Fruit fly (Drosophila melanogaster) whole organism, embryonic: Measurements from ENCODE around the gene Ak1.

Experiments
- CG13123 ChIP-seq: fragments of 200-800 bp; sonication (Bioruptor generic); optimal IDR thresholded peaks from 2 replicates; lab custom pipeline; 2016; ENCODE audit warnings: missing biosample characterization, missing genetic modification characterization
- CG14441 ChIP-seq: fragments of 200-800 bp; sonication (Bioruptor generic); IDR thresholded peaks from 2 replicates; pipeline ENCODE4 v1.3.6; 2022; ENCODE audit warnings: missing biosample characterization, missing genetic modification characterization
- CG14860 ChIP-seq: fragments of 200-800 bp; sonication (Bioruptor generic); IDR thresholded peaks from 3 replicates; pipeline ENCODE4 v1.3.6; 2022; ENCODE audit warnings: missing biosample characterization, missing genetic modification characterization; ENCODE audit not compliant: partially characterized antibody
- CG15269 ChIP-seq: fragments of 200-800 bp; sonication (Bioruptor generic); optimal IDR thresholded peaks from 2 replicates; lab custom pipeline; 2018; ENCODE audit warnings: missing biosample characterization, mild to moderate bottlenecking, missing genetic modification characterization, moderate library complexity
- CG17385 ChIP-seq: fragments of 200-800 bp; sonication (Bioruptor generic); optimal IDR thresholded peaks from 3 replicates; lab custom pipeline; 2018; ENCODE audit warnings: missing biosample characterization, mild to moderate bottlenecking, missing genetic modification characterization
- CG18764 ChIP-seq: fragments of 200-800 bp; sonication (Bioruptor generic); optimal IDR thresholded peaks from 3 replicates; lab custom pipeline; 2016; ENCODE audit warnings: missing biosample characterization, missing genetic modification characterization
- CG2116 ChIP-seq: fragments of 200-800 bp; sonication (Bioruptor generic); optimal IDR thresholded peaks from 3 replicates; lab custom pipeline; 2018; ENCODE audit warnings: missing biosample characterization, mild to moderate bottlenecking, missing genetic modification characterization
- CG2129 ChIP-seq: fragments of 200-800 bp; sonication (Bioruptor generic); IDR thresholded peaks from 2 replicates; pipeline ENCODE4 v1.3.6; 2022; ENCODE audit warnings: missing biosample characterization, missing genetic modification characterization; ENCODE audit not compliant: partially characterized antibody
- CG2202 ChIP-seq: fragments of 200-800 bp; sonication (Bioruptor generic); optimal IDR thresholded peaks from 2 replicates; lab custom pipeline; 2018; ENCODE audit warnings: missing biosample characterization, mild to moderate bottlenecking, missing genetic modification characterization
- CG6272 ChIP-seq: fragments of 200-800 bp; sonication (Bioruptor generic); IDR thresholded peaks from 2 replicates; pipeline ENCODE4 v1.3.6; 2022; ENCODE audit warnings: missing biosample characterization, missing genetic modification characterization
- CG9437 ChIP-seq: fragments of 200-800 bp; sonication (Bioruptor generic); optimal IDR thresholded peaks from 2 replicates; lab custom pipeline; 2018; ENCODE audit warnings: missing biosample characterization, mild to moderate bottlenecking, missing genetic modification characterization
- CHES-1-like ChIP-seq: fragments of 200-800 bp; sonication (Bioruptor generic); optimal IDR thresholded peaks from 2 replicates; lab custom pipeline; 2016; ENCODE audit warnings: missing biosample characterization, missing genetic modification characterization
- D19A ChIP-seq: fragments of 200-800 bp; optimal IDR thresholded peaks from 3 replicates; lab custom pipeline; 2019; ENCODE audit warnings: missing biosample characterization, mild to moderate bottlenecking, missing genetic modification characterization, moderate library complexity
- Deaf1 ChIP-seq: fragments of 200-800 bp; optimal IDR thresholded peaks from 3 replicates; lab custom pipeline; 2019; ENCODE audit warnings: missing biosample characterization, mild to moderate bottlenecking, missing genetic modification characterization, moderate library complexity
- Dll ChIP-seq: fragments of 200-800 bp; sonication (Bioruptor generic); IDR thresholded peaks from 4 replicates; pipeline ENCODE4 v1.3.6; 2022; ENCODE audit warnings: missing biosample characterization, missing genetic modification characterization; ENCODE audit not compliant: partially characterized antibody
- Dp ChIP-seq: fragments of 200-800 bp; sonication (Bioruptor generic); optimal IDR thresholded peaks from 2 replicates; lab custom pipeline; 2018; ENCODE audit warnings: missing biosample characterization, mild to moderate bottlenecking, missing genetic modification characterization, moderate library complexity
- E2f2 ChIP-seq: fragments of 200-800 bp; sonication (Bioruptor generic); IDR thresholded peaks from 2 replicates; pipeline ENCODE4 v1.3.6; 2022; ENCODE audit warnings: missing biosample characterization, missing genetic modification characterization
- Ets97D ChIP-seq: fragments of 200-800 bp; sonication (Bioruptor generic); optimal IDR thresholded peaks from 3 replicates; lab custom pipeline; 2016; ENCODE audit warnings: missing biosample characterization, missing genetic modification characterization
- Gsc ChIP-seq: fragments of 200-800 bp; sonication (Bioruptor generic); IDR thresholded peaks from 2 replicates; pipeline ENCODE4 v1.3.6; 2022; ENCODE audit warnings: missing biosample characterization, missing genetic modification characterization
- HHEX ChIP-seq: fragments of 200-800 bp; sonication (Bioruptor generic); optimal IDR thresholded peaks from 3 replicates; lab custom pipeline; 2017; ENCODE audit warnings: missing biosample characterization, mild to moderate bottlenecking, missing genetic modification characterization, missing genetic modification reagents
- HLH4C ChIP-seq: fragments of 200-800 bp; sonication (Bioruptor generic); IDR thresholded peaks from 3 replicates; pipeline ENCODE4 v1.3.6; 2022; ENCODE audit warnings: missing biosample characterization, missing genetic modification characterization; ENCODE audit not compliant: partially characterized antibody
- Hand ChIP-seq: fragments of 200-800 bp; sonication (Bioruptor generic); optimal IDR thresholded peaks from 2 replicates; lab custom pipeline; 2017; ENCODE audit warnings: mild to moderate bottlenecking, missing biosample characterization, missing genetic modification reagents, missing genetic modification characterization
- Hr78 ChIP-seq, 2 experiments: fragments of 200-800 bp in 1 of 2; fragments of >200 bp in 1 of 2; sonication (Bioruptor generic) in 1 of 2; optimal IDR thresholded peaks; 2 replicates each; lab custom pipeline; 2017 to 2019; ENCODE audit warnings: missing biosample characterization in 2 of 2, missing genetic modification characterization in 2 of 2, mild to moderate bottlenecking in 1 of 2, moderate library complexity in 1 of 2
- MESR4 ChIP-seq: fragments of 200-800 bp; sonication (Bioruptor generic); optimal IDR thresholded peaks from 2 replicates; lab custom pipeline; 2018; ENCODE audit warnings: missing biosample characterization, mild to moderate bottlenecking, missing genetic modification characterization, moderate library complexity
- Nf-YA ChIP-seq: fragments of 200-800 bp; sonication (Bioruptor generic); IDR thresholded peaks from 2 replicates; pipeline ENCODE4 v1.3.6; 2022; ENCODE audit warnings: missing biosample characterization, missing genetic modification characterization
- Opbp ChIP-seq: fragments of 200-800 bp; sonication (Bioruptor generic); IDR thresholded peaks from 3 replicates; pipeline ENCODE4 v1.3.6; 2022; ENCODE audit warnings: missing biosample characterization, missing genetic modification characterization; ENCODE audit not compliant: partially characterized antibody
- Ptx1 ChIP-seq: fragments of 200-800 bp; sonication (Bioruptor generic); IDR thresholded peaks from 2 replicates; pipeline ENCODE4 v1.3.6; 2022; ENCODE audit warnings: missing biosample characterization, missing genetic modification characterization
- Scr ChIP-seq: fragments of 200-800 bp; sonication (Bioruptor generic); IDR thresholded peaks from 2 replicates; pipeline ENCODE4 v1.3.6; 2022; ENCODE audit warnings: missing biosample characterization, missing genetic modification characterization; ENCODE audit not compliant: partially characterized antibody
- Side ChIP-seq: fragments of 200-800 bp; sonication (Bioruptor generic); optimal IDR thresholded peaks from 2 replicates; lab custom pipeline; 2016; ENCODE audit warnings: missing biosample characterization, missing genetic modification characterization
- Sry-δ ChIP-seq: fragments of 200-800 bp; sonication (Bioruptor generic); optimal IDR thresholded peaks from 2 replicates; lab custom pipeline; 2016; ENCODE audit warnings: missing biosample characterization, missing genetic modification characterization
- bbx ChIP-seq: fragments of 200-800 bp; sonication (Bioruptor generic); IDR thresholded peaks from 2 replicates; pipeline ENCODE4 v1.3.6; 2022; ENCODE audit warnings: missing biosample characterization, missing genetic modification characterization; ENCODE audit not compliant: partially characterized antibody
- cg ChIP-seq: fragments of 200-800 bp; sonication (Bioruptor generic); optimal IDR thresholded peaks from 3 replicates; lab custom pipeline; 2019; ENCODE audit warnings: missing biosample characterization, mild to moderate bottlenecking, missing genetic modification characterization, moderate library complexity
- en ChIP-seq: fragments of 200-800 bp; sonication (Bioruptor generic); optimal IDR thresholded peaks from 2 replicates; lab custom pipeline; 2016; ENCODE audit warnings: missing biosample characterization, missing genetic modification characterization
- eve ChIP-seq, 2 experiments: fragments of >200 bp; optimal IDR thresholded peaks; 2 replicates each; lab custom pipeline; 2017; ENCODE audit warnings: missing biosample characterization in 2 of 2, missing genetic modification characterization in 2 of 2
- gt ChIP-seq: fragments of 200-800 bp; sonication (Bioruptor generic); IDR thresholded peaks from 2 replicates; pipeline ENCODE4 v1.3.6; 2022; ENCODE audit warnings: missing biosample characterization, missing genetic modification characterization
- kah ChIP-seq: fragments of 200-800 bp; sonication (Bioruptor generic); optimal IDR thresholded peaks from 2 replicates; lab custom pipeline; 2018; ENCODE audit warnings: missing biosample characterization, mild to moderate bottlenecking, missing genetic modification characterization
- klu ChIP-seq: fragments of 200-800 bp; sonication (Bioruptor generic); IDR thresholded peaks from 2 replicates; pipeline ENCODE4 v1.3.6; 2022; ENCODE audit warnings: missing biosample characterization, missing genetic modification characterization
- org-1 ChIP-seq: fragments of 200-800 bp; sonication (Bioruptor generic); optimal IDR thresholded peaks from 2 replicates; lab custom pipeline; 2017; ENCODE audit warnings: missing biosample characterization, missing genetic modification characterization
- pfk ChIP-seq: fragments of 200-800 bp; sonication (Bioruptor generic); optimal IDR thresholded peaks from 2 replicates; lab custom pipeline; 2018; ENCODE audit warnings: missing biosample characterization, mild to moderate bottlenecking, missing genetic modification characterization, moderate library complexity
- phol ChIP-seq: fragments of 200-800 bp; sonication (Bioruptor generic); optimal IDR thresholded peaks from 3 replicates; lab custom pipeline; 2018; ENCODE audit warnings: missing biosample characterization, mild to moderate bottlenecking, missing genetic modification characterization, moderate library complexity
- prd ChIP-seq, 3 experiments: fragments of >200 bp in 2 of 3; fragments of 200-800 bp in 1 of 3; sonication (Bioruptor generic) in 1 of 3; optimal IDR thresholded peaks in 2 of 3; IDR thresholded peaks in 1 of 3; 2 replicates in 2 of 3; 3 replicates in 1 of 3; pipeline versions ENCODE4 v1.3.6 to Lab custom; 2017 to 2022; ENCODE audit warnings: missing biosample characterization in 1 of 3, missing genetic modification characterization in 1 of 3
- scrt ChIP-seq: fragments of 200-800 bp; sonication (Bioruptor generic); optimal IDR thresholded peaks from 2 replicates; lab custom pipeline; 2018; ENCODE audit warnings: missing biosample characterization, mild to moderate bottlenecking, missing genetic modification characterization, moderate library complexity
- sqz ChIP-seq: fragments of 200-800 bp; sonication (Bioruptor generic); optimal IDR thresholded peaks from 3 replicates; lab custom pipeline; 2018; ENCODE audit warnings: missing biosample characterization, mild to moderate bottlenecking, missing genetic modification characterization
- stwl ChIP-seq: fragments of 200-800 bp; sonication (Bioruptor generic); optimal IDR thresholded peaks from 3 replicates; lab custom pipeline; 2018; ENCODE audit warnings: missing biosample characterization, mild to moderate bottlenecking, missing genetic modification characterization, moderate library complexity
- toy ChIP-seq: fragments of 200-800 bp; sonication (Bioruptor generic); IDR thresholded peaks from 2 replicates; pipeline ENCODE4 v1.3.6; 2022; ENCODE audit warnings: missing biosample characterization, missing genetic modification characterization
- unpg ChIP-seq: fragments of 200-800 bp; sonication (Bioruptor generic); optimal IDR thresholded peaks from 3 replicates; lab custom pipeline; 2018; ENCODE audit warnings: missing biosample characterization, mild to moderate bottlenecking, missing genetic modification characterization, moderate library complexity
- wek ChIP-seq: fragments of 200-800 bp; sonication (Bioruptor generic); optimal IDR thresholded peaks from 3 replicates; lab custom pipeline; 2018; ENCODE audit warnings: missing biosample characterization, mild to moderate bottlenecking, missing genetic modification characterization, moderate library complexity

The Ak1 gene

dm6 chr3L:12222945-12223634, 19.2 kb upstream of the Ak1 start (continued):
- TF ChIP-seq phol (peak; percentile 41), CG6272 (GFP tag; lab: Robert Waterston, UW) (no peak), CG13123 (GFP tag; lab: Kevin White, UChicago) (no peak), sqz (GFP tag; lab: Kevin White, UChicago) (no peak), unpg (GFP tag; lab: Kevin White, UChicago) (peak; percentile 67), CG2202 (tag; lab: Kevin White, UChicago) (no peak), Ptx1 (GFP tag; lab: Robert Waterston, UW) (peak; percentile 65), org-1 (GFP tag; lab: Kevin White, UChicago) (no peak), Deaf1 (tag; lab: Kevin White, UChicago) (no peak), CG17385 (GFP tag; lab: Kevin White, UChicago) (peak; percentile 43), eve (GFP tag; optimal IDR thresholded peaks at IDR 0.05; lab: Kevin White, UChicago) (peak in 1 of 2 experiments; percentile 54), CG14441 (GFP tag; lab: Robert Waterston, UW) (peak; percentile 50; the same call in 1 of the 2 replicates), toy (GFP tag; lab: Robert Waterston, UW) (no peak), Dp (no peak), cg (GFP tag; lab: Kevin White, UChicago) (peak; percentile 35), prd (optimal IDR thresholded peaks at IDR 0.05; lab: Kevin White, UChicago) (no peak), prd (GFP tag; IDR thresholded peaks at IDR 0.05; lab: Robert Waterston, UW) (0 out of 3 replicates have a peak, but pooled peaks have one; percentile 6), Gsc (GFP tag; lab: Robert Waterston, UW) (no peak), CG2129 (GFP tag; lab: Robert Waterston, UW) (no peak), CG15269 (tag; lab: Kevin White, UChicago) (peak; percentile 57), Nf-YA (GFP tag; lab: Robert Waterston, UW) (no peak), HHEX (GFP tag; lab: Kevin White, UChicago) (peak; percentile 16), en (GFP tag; lab: Kevin White, UChicago) (no peak), Side (GFP tag; lab: Kevin White, UChicago) (no peak), pfk (GFP tag; lab: Kevin White, UChicago) (no peak)
- TF ChIP-seq, all 482 proteins: peak for 97

- TF ChIP-seq scrt (GFP tag; lab: Kevin White, UChicago) (peak; percentile 27), Hand (GFP tag; lab: Kevin White, UChicago) (no peak), klu (GFP tag; lab: Robert Waterston, UW) (no peak), Ets97D (peak; percentile 20), kah (GFP tag; lab: Kevin White, UChicago) (peak; percentile 23), D19A (no peak), Opbp (GFP tag; lab: Robert Waterston, UW) (peak; percentile 68; the same call in 1 of the 3 replicates), CHES-1-like (GFP tag; lab: Kevin White, UChicago) (no peak), MESR4 (GFP tag; lab: Kevin White, UChicago) (peak; percentile 16), Sry-δ (GFP tag; lab: Kevin White, UChicago) (peak; percentile 34), Dll (peak; percentile 75), Hr78 (GFP tag; optimal IDR thresholded peaks at IDR 0.05; lab: Kevin White, UChicago) (no peak), CG9437 (GFP tag; lab: Kevin White, UChicago) (peak; percentile 36), gt (GFP tag; lab: Robert Waterston, UW) (no peak), HLH4C (GFP tag; lab: Robert Waterston, UW) (peak; percentile 55; the same call in 2 of the 3 replicates), wek (GFP tag; lab: Kevin White, UChicago) (no peak), E2f2 (GFP tag; lab: Robert Waterston, UW) (peak; percentile 93), CG2116 (GFP tag; lab: Kevin White, UChicago) (peak; percentile 28), CG14860 (peak; percentile 41; the same call in 1 of the 3 replicates), stwl (tag; lab: Kevin White, UChicago) (peak; percentile 66), Scr (peak; percentile 74), Dp (peak; percentile 95), CG18764 (GFP tag; lab: Kevin White, UChicago) (no peak), bbx (GFP tag; lab: Robert Waterston, UW) (peak; percentile 74)
Measured at dm6 chr3L:12205848-12206247, 2.0 kb upstream of the Ak1 start, which contains the start of gene Tsen54. Tsen54 (minus strand) TSS chr3L:12206022.
